Worm (Caenorhabditis elegans) whole organism, early embryonic: ENCODE results near the gene Y57A10A.8.

Experiments
- B0310.2 ChIP-seq: sonication (generic microtip); optimal IDR thresholded peaks from 2 replicates; lab custom pipeline; 2016; ENCODE audit warnings: mild to moderate bottlenecking, missing genetic modification characterization, missing compliant biosample characterization
- F13C5.2 ChIP-seq: sonication (generic microtip); optimal IDR thresholded peaks from 2 replicates; lab custom pipeline; 2017; ENCODE audit warnings: mild to moderate bottlenecking, missing genetic modification characterization, inconsistent platforms, missing compliant biosample characterization
- aly-1 ChIP-seq: sonication (generic microtip); optimal IDR thresholded peaks from 2 replicates; lab custom pipeline; 2016; ENCODE audit warnings: missing genetic modification characterization, missing compliant biosample characterization
- ama-1 ChIP-seq: fragments of 150-350 bp; optimal IDR thresholded peaks from 2 replicates; lab custom pipeline; 2014
- ceh-13 ChIP-seq: fragments of 200-800 bp; sonication (Bioruptor generic); optimal IDR thresholded peaks from 2 replicates; lab custom pipeline; 2018; ENCODE audit warnings: mild to moderate bottlenecking, missing genetic modification characterization, missing compliant biosample characterization
- ceh-36 ChIP-seq: sonication (generic microtip); optimal IDR thresholded peaks from 2 replicates; lab custom pipeline; 2016; ENCODE audit warnings: missing genetic modification characterization, inconsistent platforms, missing compliant biosample characterization
- ets-7 ChIP-seq: sonication (generic microtip); optimal IDR thresholded peaks from 2 replicates; lab custom pipeline; 2016; ENCODE audit warnings: missing genotype, missing genetic modification characterization, missing compliant biosample characterization
- flt-1 ChIP-seq: fragments of 200-800 bp; sonication (Bioruptor generic); IDR thresholded peaks from 2 replicates; pipeline ENCODE4 v1.3.6; 2022; ENCODE audit warnings: missing genetic modification characterization, missing compliant biosample characterization
- hmbx-1 ChIP-seq: sonication (generic microtip); optimal IDR thresholded peaks from 2 replicates; lab custom pipeline; 2016; ENCODE audit warnings: mild to moderate bottlenecking, missing genetic modification characterization, missing compliant biosample characterization
- hmg-4 ChIP-seq: fragments of 200-800 bp; sonication (Bioruptor generic); optimal IDR thresholded peaks from 2 replicates; lab custom pipeline; 2018; ENCODE audit warnings: mild to moderate bottlenecking, missing genetic modification characterization, missing compliant biosample characterization
- hnd-1 ChIP-seq: sonication (generic microtip); optimal IDR thresholded peaks from 2 replicates; lab custom pipeline; 2016; ENCODE audit warnings: missing genetic modification characterization, missing compliant biosample characterization
- pes-1 ChIP-seq: fragments of 200-800 bp; sonication (Bioruptor generic); IDR thresholded peaks from 2 replicates; pipeline ENCODE4 v1.3.6; 2022; ENCODE audit warnings: missing genetic modification reagents, missing genetic modification characterization, missing compliant biosample characterization
- scrt-1 ChIP-seq: fragments of 200-800 bp; sonication (Bioruptor generic); IDR thresholded peaks from 2 replicates; pipeline ENCODE4 v1.3.6; 2022; ENCODE audit warnings: missing genetic modification characterization, missing compliant biosample characterization
- sea-1 ChIP-seq: fragments of 200-800 bp; sonication (Bioruptor generic); conservative IDR thresholded peaks from 2 replicates; pipeline ENCODE4 v1.3.6; 2022; ENCODE audit warnings: missing genetic modification characterization, missing compliant biosample characterization
- tbx-11 ChIP-seq: fragments of 200-800 bp; sonication (Bioruptor generic); IDR thresholded peaks from 2 replicates; pipeline ENCODE4 v1.3.6; 2022; ENCODE audit warnings: missing genetic modification characterization, missing compliant biosample characterization
- tbx-37 ChIP-seq: fragments of 200-800 bp; sonication (Bioruptor generic); conservative IDR thresholded peaks from 2 replicates; pipeline ENCODE4 v1.3.6; 2022; ENCODE audit warnings: missing genetic modification reagents, missing genetic modification characterization, missing compliant biosample characterization
- tra-4 ChIP-seq: sonication (generic microtip); optimal IDR thresholded peaks from 2 replicates; lab custom pipeline; 2017; ENCODE audit warnings: missing genetic modification characterization, missing compliant biosample characterization

Y57A10A.8 gene

ce11 chrII:12185710-12186109 lies 21.1 kb downstream of the Y57A10A.8 start, which contains the start of gene Y57A10A.14:
Gene Y57A10A.14 (plus strand): TSS chrII:12185937.
- TF ChIP-seq pes-1 (no peak), ets-7 (tag; lab: Kevin White, UChicago) (no peak), F13C5.2 (tag; lab: Kevin White, UChicago) (no peak), hmbx-1 (tag; lab: Kevin White, UChicago) (no peak)

- TF ChIP-seq tbx-37 (GFP tag; lab: Robert Waterston, UW) (no peak), hnd-1 (tag; lab: Kevin White, UChicago) (no peak), tbx-11 (GFP tag; lab: Robert Waterston, UW) (no peak), aly-1 (no peak), tra-4 (tag; lab: Kevin White, UChicago) (no peak), scrt-1 (GFP tag; lab: Robert Waterston, UW) (no peak), ceh-36 (tag; lab: Kevin White, UChicago) (no peak), F13C5.2 (tag; lab: Kevin White, UChicago) (no peak), flt-1 (GFP tag; lab: Robert Waterston, UW) (no peak), hmg-4 (no peak), pes-1 (no peak), ceh-13 (GFP tag; lab: Kevin White, UChicago) (no peak), sea-1 (no peak), ama-1 (lab: Kevin White, UChicago) (no peak), hmbx-1 (tag; lab: Kevin White, UChicago) (no peak), B0310.2 (tag; lab: Kevin White, UChicago) (no peak), ets-7 (tag; lab: Kevin White, UChicago) (no peak)
Observed at ce11 chrII:12186726-12187125, 22.1 kb downstream of the Y57A10A.8 start.

- TF ChIP-seq flt-1 (GFP tag; lab: Robert Waterston, UW) (no peak), F13C5.2 (tag; lab: Kevin White, UChicago) (no peak), tbx-11 (GFP tag; lab: Robert Waterston, UW) (no peak), tra-4 (tag; lab: Kevin White, UChicago) (no peak), scrt-1 (GFP tag; lab: Robert Waterston, UW) (no peak)
Observed at ce11 chrII:12189193-12189592, 24.6 kb downstream of the Y57A10A.8 start.

ce11 chrII:12199209-12199608 lies 34.6 kb downstream of the Y57A10A.8 start:
- TF ChIP-seq tra-4 (tag; lab: Kevin White, UChicago) = no peak
- TF ChIP-seq hmbx-1 (tag; lab: Kevin White, UChicago) = no peak
- TF ChIP-seq hnd-1 (tag; lab: Kevin White, UChicago) = no peak
- TF ChIP-seq pes-1 = no peak
- no peak for TF ChIP-seq aly-1
- no peak for TF ChIP-seq tbx-37 (GFP tag; lab: Robert Waterston, UW)
- no peak for TF ChIP-seq flt-1 (GFP tag; lab: Robert Waterston, UW)
- TF ChIP-seq F13C5.2 (tag; lab: Kevin White, UChicago) = no peak
- no peak for TF ChIP-seq hmg-4
- no peak for TF ChIP-seq tbx-11 (GFP tag; lab: Robert Waterston, UW)
- no peak for TF ChIP-seq ceh-36 (tag; lab: Kevin White, UChicago)

- TF ChIP-seq F13C5.2 (tag; lab: Kevin White, UChicago) (no peak), B0310.2 (tag; lab: Kevin White, UChicago) (no peak), sea-1 (no peak), scrt-1 (GFP tag; lab: Robert Waterston, UW) (no peak), tbx-11 (GFP tag; lab: Robert Waterston, UW) (no peak), hmbx-1 (tag; lab: Kevin White, UChicago) (no peak), aly-1 (no peak), tbx-37 (GFP tag; lab: Robert Waterston, UW) (no peak), hmg-4 (no peak), hnd-1 (tag; lab: Kevin White, UChicago) (no peak), flt-1 (GFP tag; lab: Robert Waterston, UW) (no peak), pes-1 (no peak), ceh-13 (GFP tag; lab: Kevin White, UChicago) (no peak)
Observed at ce11 chrII:12199912-12200637, 35.4 kb downstream of the Y57A10A.8 start, which contains the start of gene polg-1. Gene polg-1 (minus strand): TSS chrII:12199962.

- TF ChIP-seq ama-1 (lab: Kevin White, UChicago) = no peak
- no peak for TF ChIP-seq sea-1
- TF ChIP-seq B0310.2 (tag; lab: Kevin White, UChicago) = no peak
- no peak for TF ChIP-seq pes-1
- TF ChIP-seq aly-1 = no peak
- TF ChIP-seq tra-4 (tag; lab: Kevin White, UChicago) = no peak
- no peak for TF ChIP-seq ceh-36 (tag; lab: Kevin White, UChicago)
- no peak for TF ChIP-seq ceh-13 (GFP tag; lab: Kevin White, UChicago)
- no peak for TF ChIP-seq flt-1 (GFP tag; lab: Robert Waterston, UW)
- TF ChIP-seq tbx-37 (GFP tag; lab: Robert Waterston, UW) = no peak
- TF ChIP-seq hmbx-1 (tag; lab: Kevin White, UChicago) = no peak
- no peak for TF ChIP-seq hnd-1 (tag; lab: Kevin White, UChicago)
- no peak for TF ChIP-seq tbx-11 (GFP tag; lab: Robert Waterston, UW)
- no peak for TF ChIP-seq ets-7 (tag; lab: Kevin White, UChicago)
- TF ChIP-seq scrt-1 (GFP tag; lab: Robert Waterston, UW) = no peak
- no peak for TF ChIP-seq hmg-4
- TF ChIP-seq F13C5.2 (tag; lab: Kevin White, UChicago) = no peak
Observed at ce11 chrII:12202281-12202680, 37.6 kb downstream of the Y57A10A.8 start, which contains the start of gene trpp-5. Gene trpp-5 (minus strand): TSS chrII:12202381.

ce11 chrII:12202921-12203320 lies 38.3 kb downstream of the Y57A10A.8 start, which contains the start of gene aqp-12:
Gene aqp-12 (plus strand): TSS chrII:12203221.
- no peak for TF ChIP-seq F13C5.2 (tag; lab: Kevin White, UChicago)
- no peak for TF ChIP-seq hnd-1 (tag; lab: Kevin White, UChicago)
- TF ChIP-seq ceh-36 (tag; lab: Kevin White, UChicago) = no peak
- TF ChIP-seq ama-1 (lab: Kevin White, UChicago) = no peak
- TF ChIP-seq aly-1 = no peak
- no peak for TF ChIP-seq scrt-1 (GFP tag; lab: Robert Waterston, UW)
- no peak for TF ChIP-seq B0310.2 (tag; lab: Kevin White, UChicago)
- no peak for TF ChIP-seq ets-7 (tag; lab: Kevin White, UChicago)
- TF ChIP-seq hmg-4 = no peak
- no peak for TF ChIP-seq flt-1 (GFP tag; lab: Robert Waterston, UW)
- TF ChIP-seq tbx-37 (GFP tag; lab: Robert Waterston, UW) = no peak
- no peak for TF ChIP-seq tbx-11 (GFP tag; lab: Robert Waterston, UW)
- no peak for TF ChIP-seq sea-1
- no peak for TF ChIP-seq tra-4 (tag; lab: Kevin White, UChicago)
- TF ChIP-seq hmbx-1 (tag; lab: Kevin White, UChicago) = no peak
